Fruit fly (Drosophila melanogaster) whole organism, wandering third instar larva: ENCODE results near the gene CG14642.

ENCODE experiments used
- Abd-B ChIP-seq: fragments of >200 bp; optimal IDR thresholded peaks from 2 replicates; lab custom pipeline; 2017; ENCODE audit warnings: missing biosample characterization, missing genetic modification characterization
- Hr83 ChIP-seq: fragments of 200-300 bp; sonication (Bioruptor generic); optimal IDR thresholded peaks from 2 replicates; lab custom pipeline; 2016; ENCODE audit warnings: missing biosample characterization, mild to moderate bottlenecking, missing genetic modification characterization, moderate library complexity; ENCODE audit not compliant: poor library complexity, severe bottlenecking
- Myc ChIP-seq: fragments of >200 bp; optimal IDR thresholded peaks from 2 replicates; lab custom pipeline; 2017
- OdsH ChIP-seq: fragments of 200-800 bp; sonication (Bioruptor generic); optimal IDR thresholded peaks from 2 replicates; lab custom pipeline; 2016; ENCODE audit warnings: missing biosample characterization, mild to moderate bottlenecking, missing genetic modification characterization
- Sp1 ChIP-seq: fragments of 200-800 bp; sonication (Bioruptor generic); optimal IDR thresholded peaks from 3 replicates; lab custom pipeline; 2019; ENCODE audit warnings: missing biosample characterization, mild to moderate bottlenecking, missing genetic modification characterization, moderate library complexity
- foxo ChIP-seq, 2 experiments: fragments of 200-800 bp; sonication (Bioruptor generic); optimal IDR thresholded peaks; 2 replicates in 1 of 2; 3 replicates in 1 of 2; lab custom pipeline; 2016 to 2017; ENCODE audit warnings: missing biosample characterization in 2 of 2, missing genetic modification characterization in 2 of 2
- h ChIP-seq: fragments of 200-800 bp; sonication (Bioruptor generic); optimal IDR thresholded peaks from 3 replicates; lab custom pipeline; 2016; ENCODE audit warnings: missing biosample characterization, mild to moderate bottlenecking, missing genetic modification characterization
- pan ChIP-seq: fragments of >200 bp; optimal IDR thresholded peaks from 2 replicates; lab custom pipeline; 2017
- tai ChIP-seq: sonication (Bioruptor generic); optimal IDR thresholded peaks from 2 replicates; lab custom pipeline; 2016; ENCODE audit warnings: missing biosample characterization, missing genetic modification characterization

- TF ChIP-seq Myc (lab: Kevin White, UChicago), result peak; percentile 5
- peak; percentile 35 for TF ChIP-seq h (GFP tag; lab: Kevin White, UChicago)
- TF ChIP-seq Hr83 (GFP tag; lab: Kevin White, UChicago), result peak; percentile 77
- TF ChIP-seq tai, result no peak
- peak in 1 of 2 experiments; percentile 36 for TF ChIP-seq foxo (GFP tag; optimal IDR thresholded peaks at IDR 0.05; lab: Kevin White, UChicago)
- TF ChIP-seq Abd-B (GFP tag; lab: Kevin White, UChicago), result no peak
- no peak for TF ChIP-seq OdsH (GFP tag; lab: Kevin White, UChicago)
- TF ChIP-seq Sp1 (GFP tag; lab: Kevin White, UChicago), result no peak
- TF ChIP-seq pan (lab: Kevin White, UChicago), result no peak
Observed at dm6 chr3R:4197055-4197454, 45.5 kb downstream of the CG14642 start, which contains the start of gene beta-Man.
